Worm (Caenorhabditis elegans) whole organism, young adult: ENCODE measurements around the gene sas-1.
A peak's percentile ranks its signal among the peaks of the same experiment; 100 is the strongest.

Experiments used
- B0019.2 ChIP-seq: fragments of 200-800 bp; sonication (Bioruptor generic); conservative IDR thresholded peaks from 2 replicates; pipeline ENCODE4 v1.3.6; 2022; ENCODE audit warnings: missing genetic modification reagents, missing genetic modification characterization, missing compliant biosample characterization
- C06A6.2 ChIP-seq: fragments of 200-800 bp; sonication (Bioruptor generic); conservative IDR thresholded peaks from 2 replicates; pipeline ENCODE4 v1.3.6; 2022; ENCODE audit warnings: missing genetic modification characterization, missing compliant biosample characterization
- D2030.7 ChIP-seq: fragments of 200-800 bp; sonication (Bioruptor generic); IDR thresholded peaks from 2 replicates; pipeline ENCODE4 v1.3.6; 2022; ENCODE audit warnings: missing genetic modification reagents, missing genetic modification characterization, missing compliant biosample characterization
- F23B12.7 ChIP-seq: sonication (generic microtip); optimal IDR thresholded peaks from 2 replicates; lab custom pipeline; 2017; ENCODE audit warnings: missing genetic modification characterization, mild to moderate bottlenecking, missing compliant biosample characterization, antibody characterized with exemption, moderate library complexity; ENCODE audit not compliant: insufficient read depth
- F37B4.10 ChIP-seq: fragments of 200-800 bp; sonication (Bioruptor generic); IDR thresholded peaks from 2 replicates; pipeline ENCODE4 v1.3.6; 2022; ENCODE audit warnings: missing genetic modification characterization, missing compliant biosample characterization
- F39B2.1 ChIP-seq: fragments of 200-800 bp; sonication (Bioruptor generic); IDR thresholded peaks from 2 replicates; pipeline ENCODE4 v1.3.6; 2022; ENCODE audit warnings: missing genetic modification reagents, missing genetic modification characterization, missing compliant biosample characterization
- F57C9.4 ChIP-seq: sonication (generic microtip); optimal IDR thresholded peaks from 2 replicates; lab custom pipeline; 2017; ENCODE audit warnings: mild to moderate bottlenecking, missing genetic modification characterization, missing compliant biosample characterization
- K11D2.4 ChIP-seq: fragments of 200-800 bp; sonication (Bioruptor generic); IDR thresholded peaks from 2 replicates; pipeline ENCODE4 v1.3.6; 2022; ENCODE audit warnings: missing genetic modification reagents, missing genetic modification characterization, missing compliant biosample characterization
- Y53F4B.3 ChIP-seq: fragments of 200-800 bp; sonication (Bioruptor generic); IDR thresholded peaks from 2 replicates; pipeline ENCODE4 v1.3.6; 2022; ENCODE audit warnings: missing genetic modification reagents, missing genetic modification characterization, missing compliant biosample characterization
- akir-1 ChIP-seq: fragments of 200-800 bp; sonication (Bioruptor generic); optimal IDR thresholded peaks from 2 replicates; lab custom pipeline; 2018; ENCODE audit warnings: mild to moderate bottlenecking, missing genetic modification characterization, moderate library complexity, missing compliant biosample characterization
- aptf-2 ChIP-seq: fragments of 200-800 bp; sonication (Bioruptor generic); conservative IDR thresholded peaks from 2 replicates; pipeline ENCODE4 v1.3.6; 2022; ENCODE audit warnings: missing genetic modification reagents, missing genetic modification characterization, missing compliant biosample characterization
- aptf-3 ChIP-seq: fragments of 200-800 bp; sonication (Bioruptor generic); IDR thresholded peaks from 2 replicates; pipeline ENCODE4 v1.3.6; 2022; ENCODE audit warnings: missing genetic modification characterization, missing compliant biosample characterization
- bed-1 ChIP-seq: fragments of 200-800 bp; sonication (Bioruptor generic); IDR thresholded peaks from 2 replicates; pipeline ENCODE4 v1.3.6; 2022; ENCODE audit warnings: missing genetic modification reagents, missing genetic modification characterization, missing compliant biosample characterization
- cebp-1 ChIP-seq, 2 experiments: fragments of 200-800 bp in 1 of 2; sonication (Bioruptor generic) in 1 of 2; sonication (generic microtip) in 1 of 2; IDR thresholded peaks in 1 of 2; optimal IDR thresholded peaks in 1 of 2; 2 replicates each; pipeline versions ENCODE4 v1.3.6 to Lab custom; 2017 to 2022; ENCODE audit warnings: missing compliant biosample characterization in 2 of 2, missing genetic modification characterization in 2 of 2, mild to moderate bottlenecking in 1 of 2, missing genetic modification reagents in 1 of 2, moderate library complexity in 1 of 2
- ceh-58 ChIP-seq: fragments of 200-800 bp; sonication (Bioruptor generic); IDR thresholded peaks from 2 replicates; pipeline ENCODE4 v1.3.6; 2022; ENCODE audit warnings: missing genetic modification characterization, missing compliant biosample characterization
- efl-1 ChIP-seq: fragments of 150-350 bp; optimal IDR thresholded peaks from 2 replicates; lab custom pipeline; 2014; ENCODE audit warnings: missing biosample characterization, missing genetic modification reagents, missing genetic modification characterization
- egl-18 ChIP-seq: fragments of 200-800 bp; sonication (Bioruptor generic); IDR thresholded peaks from 2 replicates; pipeline ENCODE4 v1.3.6; 2022; ENCODE audit warnings: missing genetic modification reagents, missing genetic modification characterization, missing compliant biosample characterization
- ets-4 ChIP-seq: fragments of 200-800 bp; sonication (Bioruptor generic); optimal IDR thresholded peaks from 2 replicates; lab custom pipeline; 2018; ENCODE audit warnings: mild to moderate bottlenecking, missing genetic modification characterization, missing compliant biosample characterization
- gei-17 ChIP-seq: fragments of 200-800 bp; sonication (Bioruptor generic); optimal IDR thresholded peaks from 2 replicates; lab custom pipeline; 2018; ENCODE audit warnings: mild to moderate bottlenecking, missing genetic modification characterization, missing compliant biosample characterization
- hmg-20 ChIP-seq: fragments of 200-800 bp; sonication (Bioruptor generic); IDR thresholded peaks from 2 replicates; pipeline ENCODE4 v1.3.6; 2022; ENCODE audit warnings: missing genetic modification reagents, missing genetic modification characterization, missing compliant biosample characterization
- lin-40 ChIP-seq: sonication (generic microtip); optimal IDR thresholded peaks from 2 replicates; lab custom pipeline; 2016; ENCODE audit warnings: missing genetic modification characterization, mild to moderate bottlenecking, missing compliant biosample characterization, missing genotype, missing genetic modification reagents
- nfya-1 ChIP-seq: sonication (generic microtip); optimal IDR thresholded peaks from 2 replicates; lab custom pipeline; 2017; ENCODE audit warnings: antibody characterized with exemption, missing compliant biosample characterization, missing genetic modification characterization, borderline replicate concordance; ENCODE audit not compliant: insufficient read depth
- nhr-179 ChIP-seq: sonication (generic microtip); optimal IDR thresholded peaks from 2 replicates; lab custom pipeline; 2016; ENCODE audit warnings: mild to moderate bottlenecking, missing genetic modification characterization, missing compliant biosample characterization
- nhr-27 ChIP-seq: fragments of 200-800 bp; sonication (Bioruptor generic); optimal IDR thresholded peaks from 2 replicates; lab custom pipeline; 2018; ENCODE audit warnings: mild to moderate bottlenecking, missing genetic modification characterization, moderate library complexity, missing compliant biosample characterization
- nhr-80 ChIP-seq: sonication (generic microtip); optimal IDR thresholded peaks from 2 replicates; lab custom pipeline; 2016; ENCODE audit warnings: missing genetic modification characterization, missing compliant biosample characterization
- nhr-90 ChIP-seq: sonication (generic microtip); optimal IDR thresholded peaks from 2 replicates; lab custom pipeline; 2016; ENCODE audit warnings: missing genotype, mild to moderate bottlenecking, missing genetic modification characterization, missing compliant biosample characterization
- pha-4 ChIP-seq: fragments of 150-350 bp; sonication (generic microtip); optimal IDR thresholded peaks from 2 replicates; lab custom pipeline; 2014; ENCODE audit warnings: missing biosample characterization, missing genetic modification reagents, missing genetic modification characterization
- rcor-1 ChIP-seq: fragments of 200-800 bp; sonication (Bioruptor generic); IDR thresholded peaks from 2 replicates; pipeline ENCODE4 v1.3.6; 2022; ENCODE audit warnings: missing genetic modification reagents, missing genetic modification characterization, missing compliant biosample characterization
- repo-1 ChIP-seq: sonication (generic microtip); optimal IDR thresholded peaks from 2 replicates; lab custom pipeline; 2017; ENCODE audit warnings: mild to moderate bottlenecking, missing genetic modification characterization, missing compliant biosample characterization
- rpc-1 ChIP-seq, 2 experiments: fragments of 150-350 bp in 1 of 2; sonication (generic microtip) in 1 of 2; optimal IDR thresholded peaks; 2 replicates each; lab custom pipeline; 2014 to 2018; ENCODE audit warnings: missing biosample characterization in 1 of 2, missing genetic modification characterization in 1 of 2, missing genetic modification reagents in 1 of 2, missing genotype in 1 of 2
- sdz-38 ChIP-seq: sonication (generic microtip); optimal IDR thresholded peaks from 2 replicates; lab custom pipeline; 2016; ENCODE audit warnings: missing genotype, missing genetic modification characterization, missing compliant biosample characterization
- snpc-1.3 ChIP-seq: sonication (generic microtip); optimal IDR thresholded peaks from 2 replicates; lab custom pipeline; 2017; ENCODE audit warnings: missing genetic modification characterization, mild to moderate bottlenecking, missing compliant biosample characterization, antibody characterized with exemption, moderate library complexity, missing genotype, missing genetic modification reagents; ENCODE audit not compliant: insufficient read depth
- snpc-3.4 ChIP-seq: sonication (generic microtip); optimal IDR thresholded peaks from 2 replicates; lab custom pipeline; 2017; ENCODE audit warnings: missing genetic modification characterization, mild to moderate bottlenecking, missing compliant biosample characterization, antibody characterized with exemption, moderate library complexity, missing genotype, missing genetic modification reagents
- tbx-9 ChIP-seq: sonication (generic microtip); optimal IDR thresholded peaks from 2 replicates; lab custom pipeline; 2016; ENCODE audit warnings: borderline replicate concordance, missing genetic modification characterization, inconsistent platforms, missing compliant biosample characterization
- tlf-1 ChIP-seq: fragments of 200-800 bp; sonication (Bioruptor generic); optimal IDR thresholded peaks from 2 replicates; lab custom pipeline; 2018; ENCODE audit warnings: mild to moderate bottlenecking, missing genetic modification characterization, missing compliant biosample characterization
- zfh-2 ChIP-seq: fragments of 200-800 bp; sonication (Bioruptor generic); conservative IDR thresholded peaks from 2 replicates; pipeline ENCODE4 v1.3.6; 2022; ENCODE audit warnings: missing genetic modification reagents, missing genetic modification characterization, missing compliant biosample characterization
- ztf-28 ChIP-seq: fragments of 200-800 bp; sonication (Bioruptor generic); IDR thresholded peaks from 2 replicates; pipeline ENCODE4 v1.3.6; 2022; ENCODE audit warnings: missing genetic modification reagents, missing genetic modification characterization, missing compliant biosample characterization

Gene sas-1

DNA sequence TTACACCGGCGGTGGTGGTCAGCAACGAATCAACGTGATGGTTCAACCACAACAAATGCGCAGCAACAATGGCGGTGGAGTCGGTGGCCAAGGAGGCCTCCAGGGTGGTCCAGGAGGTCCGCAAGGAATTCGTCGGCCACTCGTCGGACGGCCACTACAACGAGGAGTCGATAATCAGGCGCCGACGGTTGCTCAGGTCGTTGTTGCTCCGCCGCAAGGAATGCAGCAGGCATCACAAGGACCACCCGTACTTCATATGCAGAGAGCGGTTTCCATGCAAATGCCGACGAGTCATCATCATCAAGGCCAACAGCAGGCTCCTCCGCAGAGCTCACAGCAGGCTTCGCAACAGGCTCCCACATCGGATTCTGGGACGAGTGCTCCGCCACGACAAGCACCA, 44.2 kb downstream of the sas-1 start (continued):
- TF ChIP-seq ceh-58 (GFP tag; lab: Robert Waterston, UW) = no peak
- TF ChIP-seq aptf-2 (GFP tag; lab: Robert Waterston, UW) = no peak
- no peak for TF ChIP-seq K11D2.4 (GFP tag; lab: Robert Waterston, UW)
- peak; percentile 22; the same call in 1 of the 2 replicates for TF ChIP-seq D2030.7
- TF ChIP-seq nhr-27 = no peak
- TF ChIP-seq pha-4 (tag; lab: Kevin White, UChicago) = no peak
- TF ChIP-seq rpc-1 (optimal IDR thresholded peaks at IDR 0.05; lab: Kevin White, UChicago) = no peak
- TF ChIP-seq rpc-1 (tag; optimal IDR thresholded peaks at IDR 0.05; lab: Kevin White, UChicago) = no peak
- TF ChIP-seq B0019.2 = 0 out of 2 replicates have a peak, but pooled peaks have one; percentile 31
- TF ChIP-seq ztf-28 (GFP tag; lab: Robert Waterston, UW) = no peak
- TF ChIP-seq lin-40 (tag; lab: Kevin White, UChicago) = no peak
- TF ChIP-seq nhr-90 = no peak
- TF ChIP-seq zfh-2 (GFP tag; lab: Robert Waterston, UW) = peak; percentile 87
- no peak for TF ChIP-seq akir-1 (GFP tag; lab: Kevin White, UChicago)
- no peak for TF ChIP-seq Y53F4B.3 (GFP tag; lab: Robert Waterston, UW)
- no peak for TF ChIP-seq nfya-1
- TF ChIP-seq hmg-20 (GFP tag; lab: Robert Waterston, UW) = no peak
- no peak for TF ChIP-seq rcor-1 (GFP tag; lab: Robert Waterston, UW)
- TF ChIP-seq cebp-1 (GFP tag; IDR thresholded peaks at IDR 0.05; lab: Robert Waterston, UW) = no peak
- no peak for TF ChIP-seq cebp-1 (tag; optimal IDR thresholded peaks at IDR 0.05; lab: Kevin White, UChicago)
- no peak for TF ChIP-seq egl-18 (GFP tag; lab: Robert Waterston, UW)
- TF ChIP-seq, all 124 proteins: peak for 4

DNA sequence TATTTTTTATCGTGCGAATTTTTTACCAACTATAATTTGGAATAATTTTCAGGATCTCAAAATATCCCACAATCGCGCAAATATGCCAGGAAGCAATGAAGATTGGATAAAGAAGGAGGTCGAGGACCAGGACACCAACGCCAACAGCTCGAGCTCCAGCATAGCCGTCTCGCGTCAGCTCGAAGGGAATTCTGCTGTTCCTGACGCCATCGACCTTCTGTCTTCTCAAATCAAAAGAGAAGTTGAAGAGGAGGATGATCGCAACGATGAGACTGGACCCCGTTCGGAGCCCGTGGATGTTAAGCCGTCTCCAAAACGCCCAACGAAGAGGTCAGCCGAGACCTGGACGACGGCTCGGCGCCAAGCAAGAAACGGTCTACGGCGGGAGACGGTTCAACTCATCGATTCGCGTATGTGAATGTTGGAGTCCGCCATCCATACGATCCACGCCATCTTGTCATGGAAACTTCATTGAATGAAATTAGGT, 47.1 kb downstream of the sas-1 start, which contains the start of gene Y111B2A.21:
TSS of gene Y111B2A.21 (plus strand) at position 51 of the 487 bp plus-strand sequence.
- TF ChIP-seq bed-1 (GFP tag; lab: Robert Waterston, UW) (no peak), zfh-2 (GFP tag; lab: Robert Waterston, UW) (peak; percentile 53; the same call in 1 of the 2 replicates)

DNA sequence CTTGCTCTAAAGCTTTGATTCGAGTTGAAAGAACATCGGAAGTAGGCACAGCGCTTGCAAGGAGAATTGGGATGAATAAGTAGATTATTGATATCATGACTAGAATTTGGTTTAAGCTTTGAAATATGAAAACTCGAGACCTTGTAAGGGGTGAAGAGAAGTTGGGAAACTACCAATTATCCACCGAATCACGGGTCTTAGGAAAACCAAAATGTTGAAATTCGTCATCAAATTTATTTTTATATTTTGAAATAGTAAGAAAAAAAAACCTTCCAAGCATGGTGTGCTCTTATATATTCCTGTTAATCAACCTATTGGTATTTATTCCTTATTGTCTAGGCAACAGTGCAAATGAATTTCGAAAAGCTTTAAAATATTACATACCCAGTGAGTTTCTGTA, 51.5 kb downstream of the sas-1 start, which contains the start of the genes irld-60 and irld-20:
TSS of gene irld-60 (minus strand) at position 101 of the 400 bp plus-strand sequence.
TSS of gene irld-20 (plus strand) at position 279 of the 400 bp plus-strand sequence.
- no peak for TF ChIP-seq F39B2.1 (GFP tag; lab: Robert Waterston, UW)
- no peak for TF ChIP-seq snpc-1.3

DNA sequence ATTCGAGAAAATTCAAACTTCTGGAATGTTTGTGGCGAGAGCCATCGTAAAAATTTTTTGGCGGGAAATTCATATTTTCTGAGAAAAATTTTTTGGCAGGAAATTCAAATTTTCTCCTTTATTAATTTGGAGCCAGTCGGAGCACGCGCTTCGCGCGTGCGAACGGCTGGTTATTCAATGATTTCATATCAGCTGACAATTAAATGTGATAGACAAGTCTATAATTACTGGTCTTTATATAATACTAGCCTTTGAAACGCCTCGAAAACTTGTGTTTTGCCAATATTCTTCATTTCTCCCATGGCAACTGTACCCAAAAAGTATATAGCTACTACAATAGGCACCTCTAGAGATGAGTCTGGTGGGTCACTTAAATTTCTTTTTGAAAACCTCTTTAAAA, 55.8 kb downstream of the sas-1 start, which contains the start of gene srw-10:
TSS of gene srw-10 (plus strand) at position 301 of the 400 bp plus-strand sequence.
- TF ChIP-seq zfh-2 (GFP tag; lab: Robert Waterston, UW) (no peak), repo-1 (tag; lab: Kevin White, UChicago) (no peak), nhr-80 (tag; lab: Kevin White, UChicago) (no peak)

DNA sequence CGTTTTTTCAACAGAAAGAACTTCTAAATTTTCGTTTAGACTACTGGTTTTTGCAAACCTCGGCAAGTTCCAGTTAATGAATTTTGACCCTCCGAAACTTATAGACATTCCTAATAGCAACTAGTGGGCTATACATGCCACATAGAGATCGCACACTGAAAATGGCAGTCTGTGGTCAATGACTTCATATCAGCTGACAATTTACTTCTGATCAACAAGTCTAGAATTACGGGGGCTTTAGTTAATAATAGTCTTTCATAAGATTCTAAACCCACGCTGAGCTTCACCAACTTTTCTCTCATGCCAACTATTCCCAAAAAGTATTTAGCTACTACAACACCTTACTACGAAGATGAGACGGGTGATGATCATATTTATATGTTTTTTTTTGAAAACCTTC, 58.1 kb downstream of the sas-1 start, which contains the start of gene srw-9:
TSS of gene srw-9 (plus strand) at position 301 of the 400 bp plus-strand sequence.
- no peak for TF ChIP-seq sdz-38 (tag; lab: Kevin White, UChicago)
- no peak for TF ChIP-seq F23B12.7 (tag; lab: Kevin White, UChicago)
- no peak for TF ChIP-seq tlf-1 (GFP tag; lab: Kevin White, UChicago)
- no peak for TF ChIP-seq F57C9.4 (tag; lab: Kevin White, UChicago)
- TF ChIP-seq bed-1 (GFP tag; lab: Robert Waterston, UW) = no peak
- TF ChIP-seq D2030.7 = no peak
- no peak for TF ChIP-seq pha-4 (tag; lab: Kevin White, UChicago)
- no peak for TF ChIP-seq C06A6.2 (GFP tag; lab: Robert Waterston, UW)
- TF ChIP-seq aptf-2 (GFP tag; lab: Robert Waterston, UW) = no peak
- no peak for TF ChIP-seq snpc-3.4
- TF ChIP-seq efl-1 = no peak
- TF ChIP-seq F37B4.10 (GFP tag; lab: Robert Waterston, UW) = no peak
- no peak for TF ChIP-seq ets-4 (GFP tag; lab: Kevin White, UChicago)
- TF ChIP-seq nhr-90 = no peak
- no peak for TF ChIP-seq repo-1 (tag; lab: Kevin White, UChicago)
- TF ChIP-seq nhr-179 = no peak
- TF ChIP-seq tbx-9 = no peak
- no peak for TF ChIP-seq aptf-3 (GFP tag; lab: Robert Waterston, UW)
- no peak for TF ChIP-seq gei-17 (GFP tag; lab: Kevin White, UChicago)
